Worm (Caenorhabditis elegans): ENCODE results near the gene iglr-2.

iglr-2 gene

DNA sequence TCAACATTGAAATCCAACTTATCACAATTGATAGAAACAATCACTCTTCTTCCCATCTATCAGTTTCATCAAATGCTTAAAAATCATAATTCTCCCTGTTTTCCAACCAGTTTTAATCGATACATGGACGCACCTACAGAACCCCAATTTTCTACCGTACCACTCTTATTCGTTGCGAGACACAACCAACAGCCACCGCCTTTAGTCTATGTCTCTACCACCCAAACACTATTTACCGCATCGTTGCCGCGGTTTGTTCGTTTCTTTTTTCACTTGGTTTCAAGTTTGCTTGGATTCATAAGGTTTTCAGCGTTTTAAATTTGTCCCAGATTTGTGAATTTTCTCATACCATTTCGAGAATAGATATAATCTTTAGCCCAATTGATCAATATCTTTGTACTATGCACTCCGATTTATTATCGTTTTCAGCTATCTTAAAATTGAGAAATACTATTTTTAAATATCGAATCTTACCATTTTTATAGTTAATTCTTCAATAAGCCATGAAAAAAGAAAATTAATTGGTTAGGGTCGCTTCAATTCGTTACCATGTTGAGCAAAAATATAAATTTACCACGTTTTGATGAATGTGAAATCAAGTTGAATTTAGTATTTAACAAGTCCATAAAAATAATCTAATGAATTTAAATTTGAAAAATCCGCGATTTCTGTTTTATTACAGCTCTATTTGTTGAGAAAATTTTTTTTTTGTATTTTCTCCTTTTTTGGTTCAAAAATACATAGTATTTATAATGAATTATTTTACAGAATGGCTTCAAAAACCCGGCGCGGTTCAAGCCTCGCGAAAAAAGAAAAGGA, 20.7 kb downstream of the iglr-2 start, which contains the start of gene F10E9.3:
TSS of gene F10E9.3 (plus strand) at position 769 of the 819 bp plus-strand sequence.
- TF ChIP-seq nfya-1 (tag; optimal IDR thresholded peaks at IDR 0.05) (peak; percentile 53), ceh-2 (tag; optimal IDR thresholded peaks at IDR 0.05) (no peak), sox-4 (tag; optimal IDR thresholded peaks at IDR 0.05) (no peak)

DNA sequence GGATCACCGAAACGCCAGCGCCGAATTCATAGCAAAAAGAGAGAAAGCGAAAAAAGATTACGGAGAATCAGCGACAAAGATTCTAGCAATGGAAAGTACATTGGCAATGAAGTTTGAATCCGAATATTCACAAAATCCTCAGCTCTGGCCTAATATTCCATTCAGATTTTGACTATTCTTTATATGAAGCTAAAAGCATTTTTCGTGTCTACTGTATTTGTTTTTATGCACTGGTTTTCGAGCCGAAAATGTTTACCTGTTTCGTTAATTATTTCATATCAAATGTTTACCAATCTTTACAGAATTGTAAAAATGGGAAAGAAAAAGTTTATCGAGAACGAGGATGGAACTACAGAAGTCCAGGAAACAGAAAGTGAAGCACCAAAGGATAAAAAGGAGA, 22.9 kb downstream of the iglr-2 start, which contains the start of gene F10E9.4:
TSS of gene F10E9.4 (plus strand) at position 301 of the 400 bp plus-strand sequence.
- TF ChIP-seq ttx-3 (tag; optimal IDR thresholded peaks at IDR 0.05): no peak
- TF ChIP-seq ztf-16 (tag; optimal IDR thresholded peaks at IDR 0.05): no peak
- no peak for TF ChIP-seq ahr-1 (tag; optimal IDR thresholded peaks at IDR 0.05)
- no peak for TF ChIP-seq pag-3 (tag; optimal IDR thresholded peaks at IDR 0.05; ENCODE audit: borderline replicate concordance)
- TF ChIP-seq lin-11 (tag; optimal IDR thresholded peaks at IDR 0.05): no peak
- no peak for TF ChIP-seq pax-1 (tag; optimal IDR thresholded peaks at IDR 0.05)
- no peak for TF ChIP-seq syd-9 (tag; optimal IDR thresholded peaks at IDR 0.05)
- no peak for TF ChIP-seq ref-2 (tag; optimal IDR thresholded peaks at IDR 0.05)
- TF ChIP-seq dmd-4 (tag; optimal IDR thresholded peaks at IDR 0.05; ENCODE audit: borderline replicate concordance): no peak
- TF ChIP-seq pat-9 (tag; optimal IDR thresholded peaks at IDR 0.05): no peak
- TF ChIP-seq ceh-45 (GFP tag; IDR thresholded peaks at IDR 0.05): no peak
- TF ChIP-seq ceh-19 (GFP tag; optimal IDR thresholded peaks at IDR 0.05): no peak
- no peak for TF ChIP-seq F13H6.1 (tag; optimal IDR thresholded peaks at IDR 0.05)
- no peak for TF ChIP-seq ceh-6 (GFP tag; optimal IDR thresholded peaks at IDR 0.05)
- no peak for TF ChIP-seq sdc-2 (tag; optimal IDR thresholded peaks at IDR 0.05)
- TF ChIP-seq pha-4 (tag; optimal IDR thresholded peaks at IDR 0.05): no peak
- TF ChIP-seq mec-3 (tag; optimal IDR thresholded peaks at IDR 0.05; ENCODE audit: borderline replicate concordance): no peak
- no peak for TF ChIP-seq ets-4 (tag; optimal IDR thresholded peaks at IDR 0.05)

DNA sequence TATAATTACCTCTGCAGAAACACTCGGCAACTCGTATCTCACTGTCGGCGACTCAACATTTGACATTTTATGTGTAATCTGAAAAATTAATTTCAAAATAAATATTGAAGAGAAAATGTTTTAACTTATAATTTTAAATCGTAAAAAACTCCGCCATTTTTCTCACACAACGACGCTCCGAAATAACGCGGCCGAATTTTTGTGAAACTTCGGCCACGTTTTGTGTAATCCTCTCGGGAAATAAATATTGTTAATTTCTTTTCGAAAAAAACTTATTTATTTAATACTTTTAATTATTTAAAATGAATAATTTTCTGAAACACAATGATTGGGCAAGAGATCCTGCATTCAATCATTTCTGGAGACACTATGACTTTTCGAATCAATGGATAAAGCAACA, 23.8 kb downstream of the iglr-2 start, which contains the start of the genes F10E9.7 and F10E9.5:
TSS of gene F10E9.7 (minus strand) at position 86 of the 400 bp plus-strand sequence.
TSS of gene F10E9.5 (plus strand) at position 237 of the 400 bp plus-strand sequence.
- TF ChIP-seq ceh-2 (tag; optimal IDR thresholded peaks at IDR 0.05): peak; percentile 93
- TF ChIP-seq gmeb-2 (tag; optimal IDR thresholded peaks at IDR 0.05): no peak
- TF ChIP-seq sox-2 (GFP tag; IDR thresholded peaks at IDR 0.05): no peak
- TF ChIP-seq ceh-45 (GFP tag; IDR thresholded peaks at IDR 0.05): no peak
- TF ChIP-seq K09A11.1 (tag; optimal IDR thresholded peaks at IDR 0.05; ENCODE audit: insufficient read depth): no peak
- no peak for TF ChIP-seq pros-1 (tag; optimal IDR thresholded peaks at IDR 0.05)
- no peak for TF ChIP-seq hlh-30 (tag; optimal IDR thresholded peaks at IDR 0.05; ENCODE audit: insufficient read depth)
- TF ChIP-seq lin-11 (tag; optimal IDR thresholded peaks at IDR 0.05): no peak
- peak; percentile 45 for TF ChIP-seq fax-1 (tag; optimal IDR thresholded peaks at IDR 0.05)
- TF ChIP-seq unc-86 (tag; optimal IDR thresholded peaks at IDR 0.05): peak; percentile 17
- TF ChIP-seq pqm-1 (tag; optimal IDR thresholded peaks at IDR 0.05): no peak
- TF ChIP-seq C38D4.7 (GFP tag; optimal IDR thresholded peaks at IDR 0.05): no peak
- TF ChIP-seq ets-4 (tag; optimal IDR thresholded peaks at IDR 0.05): peak; percentile 87
- no peak for TF ChIP-seq ceh-6 (GFP tag; optimal IDR thresholded peaks at IDR 0.05)
- no peak for TF ChIP-seq che-1 (tag; optimal IDR thresholded peaks at IDR 0.05)
- TF ChIP-seq fkh-6 (tag; optimal IDR thresholded peaks at IDR 0.05): no peak
- peak; percentile 45 for TF ChIP-seq ahr-1 (tag; optimal IDR thresholded peaks at IDR 0.05)
- no peak for TF ChIP-seq dmd-4 (tag; optimal IDR thresholded peaks at IDR 0.05; ENCODE audit: borderline replicate concordance)
- TF ChIP-seq sox-4 (tag; optimal IDR thresholded peaks at IDR 0.05): no peak
- TF ChIP-seq ceh-31 (tag; optimal IDR thresholded peaks at IDR 0.05): peak; percentile 94
- no peak for TF ChIP-seq unc-55 (GFP tag; optimal IDR thresholded peaks at IDR 0.05)
- TF ChIP-seq hlh-6 (tag; optimal IDR thresholded peaks at IDR 0.05): no peak
- peak; percentile 21 for TF ChIP-seq F13H6.1 (tag; optimal IDR thresholded peaks at IDR 0.05)
- peak; percentile 24 for TF ChIP-seq nfya-1 (tag; optimal IDR thresholded peaks at IDR 0.05)
- TF ChIP-seq ama-1 (optimal IDR thresholded peaks at IDR 0.05): no peak
- peak; percentile 28 for TF ChIP-seq ceh-14 (tag; optimal IDR thresholded peaks at IDR 0.05)
- TF ChIP-seq lim-6 (tag; optimal IDR thresholded peaks at IDR 0.05): no peak
- TF ChIP-seq nhr-11 (tag; optimal IDR thresholded peaks at IDR 0.05): no peak
- no peak for TF ChIP-seq mec-3 (tag; optimal IDR thresholded peaks at IDR 0.05; ENCODE audit: borderline replicate concordance)
- TF ChIP-seq pha-4 (tag; optimal IDR thresholded peaks at IDR 0.05): no peak
- TF ChIP-seq ref-2 (tag; optimal IDR thresholded peaks at IDR 0.05): peak; percentile 80
- no peak for TF ChIP-seq pha-2 (tag; optimal IDR thresholded peaks at IDR 0.05)
- no peak for TF ChIP-seq hlh-15 (tag; optimal IDR thresholded peaks at IDR 0.05)
- no peak for TF ChIP-seq pat-9 (tag; optimal IDR thresholded peaks at IDR 0.05)
- TF ChIP-seq ceh-30 (tag; optimal IDR thresholded peaks at IDR 0.05): no peak
- peak; percentile 84 for TF ChIP-seq zip-5 (tag; optimal IDR thresholded peaks at IDR 0.05)
- no peak for TF ChIP-seq ceh-19 (GFP tag; optimal IDR thresholded peaks at IDR 0.05)
- no peak for TF ChIP-seq madf-2 (tag; optimal IDR thresholded peaks at IDR 0.05)
- TF ChIP-seq ceh-24 (tag; optimal IDR thresholded peaks at IDR 0.05): no peak
